Worm (Caenorhabditis elegans): ENCODE results near the gene F27E5.7.

Gene F27E5.7

DNA sequence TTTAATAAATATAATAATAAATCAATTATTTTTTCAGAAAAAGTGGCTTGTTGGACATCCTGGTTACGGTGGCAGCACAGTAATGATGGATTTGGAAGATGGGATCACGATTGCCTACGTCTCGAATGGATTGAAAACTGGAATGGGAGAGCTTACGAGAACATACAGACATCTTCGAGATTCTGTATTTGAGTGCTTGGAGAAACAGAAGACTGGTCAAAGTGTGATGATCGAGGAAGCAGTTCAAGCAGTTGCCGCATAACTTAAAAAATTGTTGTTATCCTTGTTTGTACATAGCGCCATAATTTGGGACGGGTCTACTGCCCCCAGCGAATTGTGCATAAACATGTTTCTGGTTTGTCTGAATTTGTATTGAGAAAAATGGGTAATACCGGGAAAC is 24.1 kb upstream of the F27E5.7 start (continued):
- TF ChIP-seq mcd-1 (GFP tag; IDR thresholded peaks at IDR 0.05) (no peak), fkh-3 (tag; optimal IDR thresholded peaks at IDR 0.05) (no peak), egl-18 (GFP tag; IDR thresholded peaks at IDR 0.05) (no peak), rec-8 (tag; optimal IDR thresholded peaks at IDR 0.05) (no peak), F33H1.4 (GFP tag; IDR thresholded peaks at IDR 0.05) (peak; percentile 8; the same call in 1 of the 2 replicates), ztf-28 (GFP tag; IDR thresholded peaks at IDR 0.05) (no peak), K12H6.12 (tag; optimal IDR thresholded peaks at IDR 0.05) (no peak), pha-4 (tag; optimal IDR thresholded peaks at IDR 0.05) (no peak), ztf-6 (GFP tag; IDR thresholded peaks at IDR 0.05) (no peak), tbx-9 (tag; optimal IDR thresholded peaks at IDR 0.05; ENCODE audit: borderline replicate concordance) (no peak), hmg-1.2 (GFP tag; IDR thresholded peaks at IDR 0.05) (0 out of 2 replicates have a peak, but pooled peaks have one; percentile 14), ceh-79 (tag; optimal IDR thresholded peaks at IDR 0.05) (no peak), madf-6 (GFP tag; IDR thresholded peaks at IDR 0.05) (peak; percentile 38; the same call in 1 of the 2 replicates), mes-4 (tag; optimal IDR thresholded peaks at IDR 0.05) (no peak), lir-1 (GFP tag; conservative IDR thresholded peaks at IDR 0.05) (no peak), hsf-1 (GFP tag; IDR thresholded peaks at IDR 0.05) (peak; percentile 49; the same call in 1 of the 2 replicates), nfyb-1 (GFP tag; IDR thresholded peaks at IDR 0.05) (no peak), cebp-1 (GFP tag; IDR thresholded peaks at IDR 0.05) (no peak), cebp-1 (tag; optimal IDR thresholded peaks at IDR 0.05) (no peak), Y53G8AR.9 (GFP tag; conservative IDR thresholded peaks at IDR 0.05) (no peak; the same call in 1 of the 2 replicates), somi-1 (GFP tag; optimal IDR thresholded peaks at IDR 0.05) (no peak), sptf-2 (GFP tag; optimal IDR thresholded peaks at IDR 0.05) (no peak), lsy-27 (tag; optimal IDR thresholded peaks at IDR 0.05; ENCODE audit: borderline replicate concordance, insufficient read depth) (no peak), egrh-3 (GFP tag; IDR thresholded peaks at IDR 0.05) (no peak), cebp-2 (GFP tag; IDR thresholded peaks at IDR 0.05) (no peak), Y95B8A.8 (GFP tag; IDR thresholded peaks at IDR 0.05) (no peak), ztf-18 (tag; optimal IDR thresholded peaks at IDR 0.05) (no peak), ZK185.1 (tag; optimal IDR thresholded peaks at IDR 0.05; ENCODE audit: poor library complexity, severe bottlenecking) (no peak), dox-1 (GFP tag; IDR thresholded peaks at IDR 0.05) (no peak), let-607 (tag; optimal IDR thresholded peaks at IDR 0.05) (no peak), lin-26 (GFP tag; IDR thresholded peaks at IDR 0.05) (peak; percentile 41; the same call in 1 of the 2 replicates), snpc-3.4 (tag; optimal IDR thresholded peaks at IDR 0.05) (no peak), Y67H2A.10 (GFP tag; conservative IDR thresholded peaks at IDR 0.05) (no peak), pbrm-1 (GFP tag; IDR thresholded peaks at IDR 0.05) (0 out of 2 replicates have a peak, but pooled peaks have one; percentile 17), ekl-4 (GFP tag; IDR thresholded peaks at IDR 0.05) (peak; percentile 63; the same call in 1 of the 2 replicates), dpl-1 (GFP tag; optimal IDR thresholded peaks at IDR 0.05) (no peak), chd-7 (tag; optimal IDR thresholded peaks at IDR 0.05) (no peak), repo-1 (tag; optimal IDR thresholded peaks at IDR 0.05) (peak; percentile 50), snpc-1.3 (tag; optimal IDR thresholded peaks at IDR 0.05; ENCODE audit: insufficient read depth) (no peak), F23B12.7 (tag; optimal IDR thresholded peaks at IDR 0.05; ENCODE audit: insufficient read depth) (no peak), F10E7.11 (tag; optimal IDR thresholded peaks at IDR 0.05) (peak; percentile 11), athp-1 (tag; optimal IDR thresholded peaks at IDR 0.05) (no peak), xnd-1 (tag; optimal IDR thresholded peaks at IDR 0.05) (no peak), ceh-40 (GFP tag; IDR thresholded peaks at IDR 0.05) (no peak), attf-5 (GFP tag; optimal IDR thresholded peaks at IDR 0.05) (no peak), zim-3 (tag; optimal IDR thresholded peaks at IDR 0.05) (no peak), lsl-1 (GFP tag; optimal IDR thresholded peaks at IDR 0.05) (no peak), rcor-1 (GFP tag; IDR thresholded peaks at IDR 0.05) (no peak)

Data from whole organism, young adult.